Worm (Caenorhabditis elegans) whole organism, early embryonic: Measurements from ENCODE around the gene snt-2.
A peak's percentile ranks its signal among the peaks of the same experiment; 100 is the strongest.

Source experiments
- B0310.2 ChIP-seq: sonication (generic microtip); optimal IDR thresholded peaks from 2 replicates; lab custom pipeline; 2016; ENCODE audit warnings: mild to moderate bottlenecking, missing genetic modification characterization, missing compliant biosample characterization
- F13C5.2 ChIP-seq: sonication (generic microtip); optimal IDR thresholded peaks from 2 replicates; lab custom pipeline; 2017; ENCODE audit warnings: mild to moderate bottlenecking, missing genetic modification characterization, inconsistent platforms, missing compliant biosample characterization
- aly-1 ChIP-seq: sonication (generic microtip); optimal IDR thresholded peaks from 2 replicates; lab custom pipeline; 2016; ENCODE audit warnings: missing genetic modification characterization, missing compliant biosample characterization
- ama-1 ChIP-seq: fragments of 150-350 bp; optimal IDR thresholded peaks from 2 replicates; lab custom pipeline; 2014
- ceh-13 ChIP-seq: fragments of 200-800 bp; sonication (Bioruptor generic); optimal IDR thresholded peaks from 2 replicates; lab custom pipeline; 2018; ENCODE audit warnings: mild to moderate bottlenecking, missing genetic modification characterization, missing compliant biosample characterization
- ceh-36 ChIP-seq: sonication (generic microtip); optimal IDR thresholded peaks from 2 replicates; lab custom pipeline; 2016; ENCODE audit warnings: missing genetic modification characterization, inconsistent platforms, missing compliant biosample characterization
- ets-7 ChIP-seq: sonication (generic microtip); optimal IDR thresholded peaks from 2 replicates; lab custom pipeline; 2016; ENCODE audit warnings: missing genotype, missing genetic modification characterization, missing compliant biosample characterization
- flt-1 ChIP-seq: fragments of 200-800 bp; sonication (Bioruptor generic); IDR thresholded peaks from 2 replicates; pipeline ENCODE4 v1.3.6; 2022; ENCODE audit warnings: missing genetic modification characterization, missing compliant biosample characterization
- hmbx-1 ChIP-seq: sonication (generic microtip); optimal IDR thresholded peaks from 2 replicates; lab custom pipeline; 2016; ENCODE audit warnings: mild to moderate bottlenecking, missing genetic modification characterization, missing compliant biosample characterization
- hmg-4 ChIP-seq: fragments of 200-800 bp; sonication (Bioruptor generic); optimal IDR thresholded peaks from 2 replicates; lab custom pipeline; 2018; ENCODE audit warnings: mild to moderate bottlenecking, missing genetic modification characterization, missing compliant biosample characterization
- hnd-1 ChIP-seq: sonication (generic microtip); optimal IDR thresholded peaks from 2 replicates; lab custom pipeline; 2016; ENCODE audit warnings: missing genetic modification characterization, missing compliant biosample characterization
- pes-1 ChIP-seq: fragments of 200-800 bp; sonication (Bioruptor generic); IDR thresholded peaks from 2 replicates; pipeline ENCODE4 v1.3.6; 2022; ENCODE audit warnings: missing genetic modification reagents, missing genetic modification characterization, missing compliant biosample characterization
- scrt-1 ChIP-seq: fragments of 200-800 bp; sonication (Bioruptor generic); IDR thresholded peaks from 2 replicates; pipeline ENCODE4 v1.3.6; 2022; ENCODE audit warnings: missing genetic modification characterization, missing compliant biosample characterization
- sea-1 ChIP-seq: fragments of 200-800 bp; sonication (Bioruptor generic); conservative IDR thresholded peaks from 2 replicates; pipeline ENCODE4 v1.3.6; 2022; ENCODE audit warnings: missing genetic modification characterization, missing compliant biosample characterization
- tbx-11 ChIP-seq: fragments of 200-800 bp; sonication (Bioruptor generic); IDR thresholded peaks from 2 replicates; pipeline ENCODE4 v1.3.6; 2022; ENCODE audit warnings: missing genetic modification characterization, missing compliant biosample characterization
- tbx-37 ChIP-seq: fragments of 200-800 bp; sonication (Bioruptor generic); conservative IDR thresholded peaks from 2 replicates; pipeline ENCODE4 v1.3.6; 2022; ENCODE audit warnings: missing genetic modification reagents, missing genetic modification characterization, missing compliant biosample characterization
- tra-4 ChIP-seq: sonication (generic microtip); optimal IDR thresholded peaks from 2 replicates; lab custom pipeline; 2017; ENCODE audit warnings: missing genetic modification characterization, missing compliant biosample characterization

The snt-2 gene

DNA sequence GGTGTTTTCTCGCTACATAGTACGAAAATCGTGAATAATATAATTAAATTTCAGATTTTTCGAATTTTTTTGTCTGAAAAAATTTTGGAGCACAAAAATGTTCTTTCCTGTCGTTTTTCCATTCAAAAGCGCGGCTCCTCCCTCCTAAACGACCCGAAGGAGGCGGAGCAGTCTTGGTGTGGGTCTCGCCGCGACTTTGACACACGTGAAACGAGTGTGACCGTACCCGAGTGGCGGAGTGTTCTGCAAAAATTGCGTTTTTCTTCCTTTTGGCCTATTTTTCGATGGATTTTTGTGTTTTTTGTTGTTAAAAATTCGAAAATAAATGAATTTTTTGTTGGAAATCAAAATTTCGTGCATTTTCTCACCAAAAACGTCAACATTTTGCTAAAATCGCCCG is at the start of gene snt-2:
TSS of gene snt-2 (minus strand) at position 139 of the 400 bp plus-strand sequence.
- TF ChIP-seq ama-1 (lab: Kevin White, UChicago) (no peak), B0310.2 (no peak), ceh-13 (GFP tag; lab: Kevin White, UChicago) (no peak), hmbx-1 (tag; lab: Kevin White, UChicago) (no peak), sea-1 (GFP tag; lab: Robert Waterston, UW) (no peak), aly-1 (tag; lab: Kevin White, UChicago) (no peak), ets-7 (tag; lab: Kevin White, UChicago) (no peak), tbx-37 (GFP tag; lab: Robert Waterston, UW) (no peak), tra-4 (tag; lab: Kevin White, UChicago) (no peak), scrt-1 (GFP tag; lab: Robert Waterston, UW) (no peak), F13C5.2 (tag; lab: Kevin White, UChicago) (peak; percentile 6), pes-1 (GFP tag; lab: Robert Waterston, UW) (no peak), hnd-1 (tag; lab: Kevin White, UChicago) (no peak), hmg-4 (GFP tag; lab: Kevin White, UChicago) (peak; percentile 12), flt-1 (GFP tag; lab: Robert Waterston, UW) (no peak)

DNA sequence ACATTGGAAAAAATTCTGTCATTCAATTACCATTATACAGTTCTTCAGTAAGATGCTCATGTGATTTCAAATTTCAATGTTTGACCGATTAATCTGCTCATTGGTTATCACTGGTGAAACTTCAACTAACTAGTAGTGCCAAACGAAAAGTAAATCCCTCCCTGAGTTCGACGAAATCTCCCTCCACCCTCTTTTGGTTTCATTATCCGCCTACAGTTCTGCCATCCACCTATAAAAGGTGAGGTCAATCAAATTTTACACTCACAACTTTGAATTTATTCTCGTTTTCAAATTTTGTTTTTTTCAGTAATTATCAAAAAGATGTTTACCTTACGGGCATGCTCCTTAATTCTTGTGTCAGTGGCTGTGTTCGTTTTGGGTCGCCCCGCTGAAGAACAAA is 49.1 kb upstream of the snt-2 start, which contains the start of gene far-8:
TSS of gene far-8 (plus strand) at position 301 of the 400 bp plus-strand sequence.
- TF ChIP-seq ceh-13 (GFP tag; lab: Kevin White, UChicago) (no peak), ceh-36 (tag; lab: Kevin White, UChicago) (no peak), tbx-11 (GFP tag; lab: Robert Waterston, UW) (no peak), scrt-1 (GFP tag; lab: Robert Waterston, UW) (no peak), pes-1 (GFP tag; lab: Robert Waterston, UW) (no peak), hmg-4 (GFP tag; lab: Kevin White, UChicago) (no peak), tra-4 (tag; lab: Kevin White, UChicago) (no peak), hmbx-1 (tag; lab: Kevin White, UChicago) (no peak), hnd-1 (tag; lab: Kevin White, UChicago) (no peak), ets-7 (tag; lab: Kevin White, UChicago) (no peak), sea-1 (GFP tag; lab: Robert Waterston, UW) (no peak)

DNA sequence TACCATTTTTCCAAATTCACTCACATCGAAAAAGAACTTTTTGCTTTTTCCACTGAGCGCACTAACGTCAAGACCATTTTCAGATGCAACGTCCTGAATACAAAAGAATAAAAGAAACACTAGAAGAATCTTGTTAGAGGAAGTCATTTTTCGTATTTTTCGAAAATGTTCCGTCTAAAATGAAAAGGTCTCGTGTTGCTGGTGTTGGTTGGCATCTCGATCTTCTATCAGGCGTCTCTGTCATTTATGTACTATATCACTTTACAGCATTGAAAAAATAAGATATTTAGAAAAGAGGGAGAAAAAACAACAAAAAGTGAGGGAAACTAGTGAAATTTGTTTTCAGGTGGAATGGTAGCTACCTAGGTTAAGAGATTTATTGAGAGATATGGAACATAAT is 47.6 kb upstream of the snt-2 start, which contains the start of gene K02F3.9:
TSS of gene K02F3.9 (minus strand) at position 190 of the 400 bp plus-strand sequence.
- no peak for TF ChIP-seq tbx-37 (GFP tag; lab: Robert Waterston, UW)
- TF ChIP-seq tra-4 (tag; lab: Kevin White, UChicago), result no peak
- TF ChIP-seq flt-1 (GFP tag; lab: Robert Waterston, UW), result no peak
- TF ChIP-seq hmbx-1 (tag; lab: Kevin White, UChicago), result no peak

DNA sequence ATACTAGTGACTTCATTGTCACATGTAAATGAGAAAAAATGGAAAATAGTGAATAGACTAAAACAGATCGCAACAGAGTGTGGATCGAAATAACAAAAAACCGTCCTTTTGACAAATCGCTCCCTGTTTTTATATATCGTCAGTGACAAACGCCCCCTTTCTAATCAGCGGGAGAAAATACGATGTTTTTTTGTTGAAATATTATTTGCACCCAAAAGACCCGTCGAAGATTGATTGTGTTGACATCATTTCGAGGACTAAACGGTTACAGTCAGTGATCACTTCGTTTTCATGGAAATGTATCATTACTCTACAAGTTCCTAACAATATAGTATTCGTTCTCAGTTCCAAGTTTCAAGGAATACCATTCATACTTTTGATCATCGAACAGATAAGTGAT is 46.0 kb upstream of the snt-2 start, which contains the start of gene dos-3:
TSS of gene dos-3 (minus strand) at position 101 of the 400 bp plus-strand sequence.
- TF ChIP-seq aly-1 (tag; lab: Kevin White, UChicago), result no peak
- TF ChIP-seq sea-1 (GFP tag; lab: Robert Waterston, UW), result no peak
- TF ChIP-seq tra-4 (tag; lab: Kevin White, UChicago), result no peak
- no peak for TF ChIP-seq tbx-37 (GFP tag; lab: Robert Waterston, UW)
- no peak for TF ChIP-seq hmbx-1 (tag; lab: Kevin White, UChicago)
- no peak for TF ChIP-seq scrt-1 (GFP tag; lab: Robert Waterston, UW)
- no peak for TF ChIP-seq ets-7 (tag; lab: Kevin White, UChicago)
- no peak for TF ChIP-seq flt-1 (GFP tag; lab: Robert Waterston, UW)
- no peak for TF ChIP-seq hmg-4 (GFP tag; lab: Kevin White, UChicago)

DNA sequence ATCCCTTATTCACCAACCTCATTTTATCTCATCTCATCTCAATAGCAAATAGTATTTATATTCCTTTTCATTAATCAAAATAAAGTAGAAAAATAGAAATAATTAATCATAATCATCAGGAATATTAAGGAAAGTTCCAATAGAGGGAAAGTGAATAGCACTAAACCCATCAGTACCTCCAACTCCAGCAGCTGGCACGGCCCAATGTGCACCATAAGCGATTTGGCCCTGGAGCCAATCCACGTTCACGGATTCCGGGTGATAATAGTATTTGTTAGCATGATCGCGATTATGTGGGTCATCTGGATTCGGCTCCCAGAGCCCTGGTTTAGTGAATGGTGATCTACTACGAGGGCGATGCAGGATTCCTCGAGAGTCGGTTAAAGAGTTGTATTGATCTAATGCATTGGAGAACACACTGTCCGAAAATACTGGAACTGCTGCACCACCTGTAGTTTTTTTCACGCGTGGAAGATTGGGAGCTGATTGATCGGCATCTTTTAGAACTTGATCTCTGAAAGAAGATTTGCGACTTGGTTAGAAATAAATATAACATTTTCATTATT is 42.3 kb upstream of the snt-2 start:
- TF ChIP-seq scrt-1 (GFP tag; lab: Robert Waterston, UW), result peak; percentile 78; the same call in 1 of the 2 replicates
- peak; percentile 75; the same call in 1 of the 2 replicates for TF ChIP-seq sea-1 (GFP tag; lab: Robert Waterston, UW)
- peak; percentile 39 for TF ChIP-seq hmbx-1 (tag; lab: Kevin White, UChicago)
- TF ChIP-seq ceh-36 (tag; lab: Kevin White, UChicago), result peak; percentile 62
- TF ChIP-seq tra-4 (tag; lab: Kevin White, UChicago), result peak; percentile 48
- TF ChIP-seq hmg-4 (GFP tag; lab: Kevin White, UChicago), result peak; percentile 81
- peak; percentile 96 for TF ChIP-seq ama-1 (lab: Kevin White, UChicago)
- TF ChIP-seq tbx-11 (GFP tag; lab: Robert Waterston, UW), result 0 out of 2 replicates have a peak, but pooled peaks have one; percentile 48
- peak; percentile 29; the same call in 1 of the 2 replicates for TF ChIP-seq flt-1 (GFP tag; lab: Robert Waterston, UW)
- peak; percentile 75 for TF ChIP-seq F13C5.2 (tag; lab: Kevin White, UChicago)
- TF ChIP-seq aly-1 (tag; lab: Kevin White, UChicago), result no peak
- peak; percentile 49 for TF ChIP-seq hnd-1 (tag; lab: Kevin White, UChicago)
- TF ChIP-seq B0310.2, result peak; percentile 44
- TF ChIP-seq ets-7 (tag; lab: Kevin White, UChicago), result no peak
- TF ChIP-seq ceh-13 (GFP tag; lab: Kevin White, UChicago), result no peak
- peak; percentile 80; the same call in 1 of the 2 replicates for TF ChIP-seq pes-1 (GFP tag; lab: Robert Waterston, UW)
- peak; percentile 34; the same call in 1 of the 2 replicates for TF ChIP-seq tbx-37 (GFP tag; lab: Robert Waterston, UW)

DNA sequence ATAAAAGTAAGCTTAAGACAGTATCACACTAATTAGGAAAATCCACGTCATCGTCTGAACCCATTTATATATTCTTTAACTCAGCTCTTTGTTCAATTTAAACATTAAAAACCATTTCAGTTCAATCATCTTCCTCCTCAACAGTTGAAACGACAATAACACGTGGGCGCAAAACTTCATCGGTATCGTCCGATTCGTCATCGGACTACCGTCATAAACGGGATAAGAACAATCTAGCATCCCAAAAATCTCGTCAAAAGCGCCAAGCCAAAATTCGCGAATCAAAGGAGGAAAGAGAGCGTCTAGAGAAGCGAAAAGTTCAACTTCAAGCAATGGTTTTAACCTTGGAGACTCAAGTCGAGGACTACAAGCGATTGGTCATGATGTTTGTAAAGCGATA is 41.7 kb upstream of the snt-2 start:
- TF ChIP-seq hnd-1 (tag; lab: Kevin White, UChicago) (no peak), B0310.2 (no peak), hmg-4 (GFP tag; lab: Kevin White, UChicago) (no peak), hmbx-1 (tag; lab: Kevin White, UChicago) (no peak), tbx-37 (GFP tag; lab: Robert Waterston, UW) (no peak), pes-1 (GFP tag; lab: Robert Waterston, UW) (no peak), ets-7 (tag; lab: Kevin White, UChicago) (no peak), ceh-13 (GFP tag; lab: Kevin White, UChicago) (no peak), F13C5.2 (tag; lab: Kevin White, UChicago) (no peak), aly-1 (tag; lab: Kevin White, UChicago) (no peak), sea-1 (GFP tag; lab: Robert Waterston, UW) (no peak), ceh-36 (tag; lab: Kevin White, UChicago) (no peak), scrt-1 (GFP tag; lab: Robert Waterston, UW) (no peak), tra-4 (tag; lab: Kevin White, UChicago) (no peak), tbx-11 (GFP tag; lab: Robert Waterston, UW) (no peak), ama-1 (lab: Kevin White, UChicago) (no peak), flt-1 (GFP tag; lab: Robert Waterston, UW) (no peak)
